Fruit fly (Drosophila melanogaster): ENCODE results near the gene CG4293.

The CG4293 gene

DNA sequence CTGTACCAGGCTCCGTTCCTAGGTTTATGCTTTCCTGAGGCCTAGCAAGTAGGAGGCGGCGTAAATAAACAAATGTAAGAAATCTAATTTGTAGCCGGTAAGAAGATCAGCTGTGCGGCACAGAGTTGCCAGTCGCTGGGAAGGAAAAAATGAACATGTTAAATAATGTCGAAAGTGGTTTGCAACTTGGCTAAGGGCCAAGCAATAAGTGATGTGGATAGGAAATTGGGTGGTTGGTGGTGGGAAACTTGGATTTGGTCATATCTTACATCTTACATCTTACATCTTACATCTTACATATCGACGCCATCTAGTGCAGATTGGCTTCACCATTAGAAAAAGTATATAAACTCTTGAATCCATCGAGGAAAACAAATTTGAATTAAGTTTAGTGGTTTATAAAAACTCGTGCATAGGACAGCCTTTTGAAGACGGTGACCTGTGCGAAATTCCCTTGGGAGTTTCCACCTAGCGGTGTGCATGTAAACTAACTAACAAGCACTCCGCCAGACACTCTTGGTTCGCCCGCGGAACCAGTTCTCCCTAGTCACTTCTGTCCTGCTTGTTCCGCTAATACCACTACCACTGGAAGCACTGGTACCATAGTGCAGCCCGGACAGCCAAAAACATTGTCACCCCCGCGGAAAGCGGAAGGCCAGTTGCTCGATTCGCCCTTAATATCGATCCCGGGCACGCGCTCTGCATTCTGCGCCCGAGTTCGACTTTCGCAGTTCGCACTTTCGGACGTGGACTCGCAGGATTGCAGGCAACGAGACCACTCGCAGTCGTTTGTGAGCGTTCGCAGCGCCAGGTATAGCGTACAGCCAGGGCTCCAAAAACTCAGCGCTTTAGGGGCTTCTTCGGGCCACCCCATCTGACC is at the start of gene CG4293, which contains the start of gene Appl:
TSS of gene CG4293 (minus strand) at position 568 of the 880 bp plus-strand sequence.
TSS of gene Appl (plus strand) at position 778 of the 880 bp plus-strand sequence.
- TF ChIP-seq ttk (optimal IDR thresholded peaks at IDR 0.05) (no peak), psq (optimal IDR thresholded peaks at IDR 0.05) (no peak), Sin3A (optimal IDR thresholded peaks at IDR 0.05) (no peak), h (optimal IDR thresholded peaks at IDR 0.05) (no peak), insv (optimal IDR thresholded peaks at IDR 0.05) (no peak), Myc (optimal IDR thresholded peaks at IDR 0.05) (no peak)

- no peak for TF ChIP-seq h (optimal IDR thresholded peaks at IDR 0.05)
- no peak for TF ChIP-seq psq (optimal IDR thresholded peaks at IDR 0.05)
- no peak for TF ChIP-seq insv (optimal IDR thresholded peaks at IDR 0.05)
- no peak for TF ChIP-seq ttk (optimal IDR thresholded peaks at IDR 0.05)
- TF ChIP-seq Sin3A (optimal IDR thresholded peaks at IDR 0.05), result no peak
- TF ChIP-seq Myc (optimal IDR thresholded peaks at IDR 0.05), result no peak
These were observed 16.4 kb upstream of the CG4293 start for dm6 chrX:546372-547006.

- TF ChIP-seq h (optimal IDR thresholded peaks at IDR 0.05) (no peak), Myc (optimal IDR thresholded peaks at IDR 0.05) (no peak), ttk (optimal IDR thresholded peaks at IDR 0.05) (no peak), psq (optimal IDR thresholded peaks at IDR 0.05) (no peak), Sin3A (optimal IDR thresholded peaks at IDR 0.05) (no peak), insv (optimal IDR thresholded peaks at IDR 0.05) (no peak)
These were observed 12.0 kb upstream of the CG4293 start for dm6 chrX:542069-542468.

DNA sequence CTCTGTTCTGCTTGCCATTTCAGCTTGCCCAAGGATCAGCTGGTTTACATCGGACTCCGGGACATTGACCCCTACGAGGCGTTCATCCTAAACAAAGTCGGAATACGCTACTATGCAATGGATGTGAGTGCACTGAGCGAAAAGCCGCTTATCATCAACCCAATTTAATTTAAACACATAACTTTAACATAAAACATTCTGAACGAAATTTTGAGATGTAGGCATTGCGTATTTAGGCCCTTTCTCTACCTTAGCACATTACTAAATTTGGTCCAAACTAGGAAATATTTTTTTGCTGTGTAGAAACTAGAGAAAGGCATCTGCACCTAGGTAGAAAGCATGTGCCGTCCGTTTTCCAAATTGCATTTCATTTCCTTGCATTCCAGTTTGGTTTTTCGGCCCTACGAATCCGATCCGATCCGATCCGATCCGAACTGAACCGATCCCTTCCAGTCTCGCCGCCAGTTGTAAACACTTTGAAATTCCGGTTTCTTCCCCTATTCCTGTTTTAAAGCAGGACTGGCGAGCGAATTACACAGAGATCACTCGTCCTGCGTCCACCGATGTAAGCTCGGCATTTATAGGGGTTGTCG is 3.5 kb downstream of the CG4293 start:
- TF ChIP-seq psq (optimal IDR thresholded peaks at IDR 0.05) (no peak), ttk (optimal IDR thresholded peaks at IDR 0.05) (no peak), insv (optimal IDR thresholded peaks at IDR 0.05) (no peak), Myc (optimal IDR thresholded peaks at IDR 0.05) (no peak)

DNA sequence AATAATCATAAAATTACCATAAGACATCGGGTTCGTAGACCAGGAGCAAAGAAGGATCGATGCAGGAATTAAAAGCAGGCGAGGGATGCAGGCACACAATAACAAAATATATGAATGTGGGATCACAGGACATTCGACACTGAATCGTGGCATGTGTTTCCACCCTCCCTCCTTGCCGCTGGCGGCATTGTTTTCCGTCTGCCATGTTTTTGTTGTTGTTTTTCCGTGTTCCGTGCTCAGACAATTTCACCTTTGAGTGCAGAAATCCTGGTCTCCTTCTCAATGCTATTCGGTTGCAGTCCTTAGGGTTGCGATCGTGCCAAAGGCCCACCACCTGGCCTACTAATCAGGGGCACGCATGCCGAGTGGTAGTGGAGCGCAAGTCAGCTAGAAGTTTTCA is 4.5 kb downstream of the CG4293 start:
- no peak for TF ChIP-seq Myc (optimal IDR thresholded peaks at IDR 0.05)
- TF ChIP-seq h (optimal IDR thresholded peaks at IDR 0.05), result no peak
- TF ChIP-seq ttk (optimal IDR thresholded peaks at IDR 0.05), result no peak
- TF ChIP-seq insv (optimal IDR thresholded peaks at IDR 0.05), result no peak
- TF ChIP-seq Sin3A (optimal IDR thresholded peaks at IDR 0.05), result no peak
- no peak for TF ChIP-seq psq (optimal IDR thresholded peaks at IDR 0.05)

dm6 chrX:524331-524730 is 5.8 kb downstream of the CG4293 start:
- TF ChIP-seq Myc (optimal IDR thresholded peaks at IDR 0.05) (no peak), h (optimal IDR thresholded peaks at IDR 0.05) (no peak), insv (optimal IDR thresholded peaks at IDR 0.05) (no peak), Sin3A (optimal IDR thresholded peaks at IDR 0.05) (no peak), psq (optimal IDR thresholded peaks at IDR 0.05) (no peak), ttk (optimal IDR thresholded peaks at IDR 0.05) (no peak)

DNA sequence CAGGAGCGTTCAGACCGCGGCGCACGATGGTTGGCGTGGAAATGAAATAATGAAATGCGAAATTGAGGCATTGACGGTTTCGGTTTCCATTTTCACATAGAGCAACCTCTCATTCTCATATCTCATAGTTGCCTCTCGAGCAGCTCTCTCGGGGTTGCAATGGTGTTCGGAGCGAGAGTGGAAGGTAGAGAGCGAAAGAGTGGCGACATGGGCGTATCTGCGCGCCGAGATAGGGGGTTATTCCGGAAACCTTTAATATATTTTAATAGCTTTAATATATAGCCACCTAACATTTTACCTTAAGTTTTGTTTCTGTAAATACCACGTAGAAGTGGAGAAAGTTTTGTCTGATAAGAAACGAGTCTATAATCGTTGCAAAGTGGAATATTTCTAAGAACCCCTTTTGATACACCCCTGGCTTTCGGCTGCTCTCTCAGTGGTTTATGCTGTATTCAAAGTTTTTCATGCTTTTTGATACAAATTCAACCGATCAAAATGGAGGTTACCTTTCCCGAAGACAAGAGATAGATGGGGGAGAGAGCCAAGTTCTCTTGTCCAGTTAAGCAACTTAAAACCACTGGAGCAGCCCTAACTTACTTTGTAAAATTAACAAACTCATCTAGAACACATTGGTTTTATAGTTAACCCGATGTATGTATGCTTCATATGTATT is 6.8 kb downstream of the CG4293 start, which contains the start of gene elav:
TSS of gene elav (minus strand) at position 48 of the 673 bp plus-strand sequence.
- TF ChIP-seq h (optimal IDR thresholded peaks at IDR 0.05), result no peak

- no peak for TF ChIP-seq h (optimal IDR thresholded peaks at IDR 0.05)
- TF ChIP-seq Sin3A (optimal IDR thresholded peaks at IDR 0.05), result no peak
- no peak for TF ChIP-seq ttk (optimal IDR thresholded peaks at IDR 0.05)
- TF ChIP-seq Myc (optimal IDR thresholded peaks at IDR 0.05), result no peak
- TF ChIP-seq insv (optimal IDR thresholded peaks at IDR 0.05), result no peak
- TF ChIP-seq psq (optimal IDR thresholded peaks at IDR 0.05), result no peak
These were observed 7.6 kb downstream of the CG4293 start for dm6 chrX:522357-523043.

- no peak for TF ChIP-seq ttk (optimal IDR thresholded peaks at IDR 0.05)
- no peak for TF ChIP-seq insv (optimal IDR thresholded peaks at IDR 0.05)
- TF ChIP-seq h (optimal IDR thresholded peaks at IDR 0.05), result no peak
- TF ChIP-seq psq (optimal IDR thresholded peaks at IDR 0.05), result no peak
- no peak for TF ChIP-seq Sin3A (optimal IDR thresholded peaks at IDR 0.05)
- TF ChIP-seq Myc (optimal IDR thresholded peaks at IDR 0.05), result no peak
These were observed 8.4 kb downstream of the CG4293 start for dm6 chrX:521683-522082.

dm6 chrX:520215-520861 is 9.8 kb downstream of the CG4293 start:
- TF ChIP-seq ttk (optimal IDR thresholded peaks at IDR 0.05), result no peak
- no peak for TF ChIP-seq Sin3A (optimal IDR thresholded peaks at IDR 0.05)
- no peak for TF ChIP-seq Myc (optimal IDR thresholded peaks at IDR 0.05)
- no peak for TF ChIP-seq psq (optimal IDR thresholded peaks at IDR 0.05)
- no peak for TF ChIP-seq insv (optimal IDR thresholded peaks at IDR 0.05)
- TF ChIP-seq h (optimal IDR thresholded peaks at IDR 0.05), result no peak

DNA sequence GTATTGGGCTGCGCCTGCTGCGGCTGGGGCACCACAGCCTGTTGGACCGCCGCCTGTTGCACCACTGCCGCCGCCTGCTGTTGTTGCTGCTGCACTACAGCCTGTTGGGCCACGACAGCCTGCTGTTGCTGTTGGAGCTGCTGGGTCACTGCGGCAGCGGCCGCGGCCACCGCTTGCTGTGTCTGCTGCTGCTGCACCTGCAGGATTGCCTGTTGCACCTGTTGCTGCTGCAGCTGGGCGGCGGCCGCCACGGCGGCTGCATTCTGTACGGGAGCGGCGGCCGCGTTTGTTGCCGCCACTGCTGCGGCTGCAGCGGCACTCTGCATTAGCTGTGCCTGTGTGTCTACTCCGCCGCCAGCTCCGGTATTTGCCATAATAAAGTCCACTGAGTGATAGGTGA is 11.2 kb downstream of the CG4293 start:
- TF ChIP-seq psq (optimal IDR thresholded peaks at IDR 0.05) (no peak), insv (optimal IDR thresholded peaks at IDR 0.05) (no peak), h (optimal IDR thresholded peaks at IDR 0.05) (no peak), Sin3A (optimal IDR thresholded peaks at IDR 0.05) (no peak), ttk (optimal IDR thresholded peaks at IDR 0.05) (no peak), Myc (optimal IDR thresholded peaks at IDR 0.05) (no peak)

Data from Kc167 (cell line).